Worm (Caenorhabditis elegans): ENCODE data around the gene ugt-37.

- no peak for TF ChIP-seq sox-4 (tag; optimal IDR thresholded peaks at IDR 0.05)
- TF ChIP-seq ahr-1 (tag; optimal IDR thresholded peaks at IDR 0.05), result no peak
- TF ChIP-seq tbx-7 (tag; optimal IDR thresholded peaks at IDR 0.05), result no peak
- TF ChIP-seq ref-2 (tag; optimal IDR thresholded peaks at IDR 0.05), result no peak
- TF ChIP-seq ceh-22 (tag; optimal IDR thresholded peaks at IDR 0.05), result no peak
- no peak for TF ChIP-seq elt-4 (tag; optimal IDR thresholded peaks at IDR 0.05)
- TF ChIP-seq nhr-11 (tag; optimal IDR thresholded peaks at IDR 0.05), result no peak
Measured at ce11 chrV:7163477-7164114, 18.5 kb upstream of the ugt-37 start, which contains the start of gene ugt-41.
